Worm (Caenorhabditis elegans): Measurements from ENCODE around the gene Y102A5C.40.

Y102A5C.40 gene

DNA sequence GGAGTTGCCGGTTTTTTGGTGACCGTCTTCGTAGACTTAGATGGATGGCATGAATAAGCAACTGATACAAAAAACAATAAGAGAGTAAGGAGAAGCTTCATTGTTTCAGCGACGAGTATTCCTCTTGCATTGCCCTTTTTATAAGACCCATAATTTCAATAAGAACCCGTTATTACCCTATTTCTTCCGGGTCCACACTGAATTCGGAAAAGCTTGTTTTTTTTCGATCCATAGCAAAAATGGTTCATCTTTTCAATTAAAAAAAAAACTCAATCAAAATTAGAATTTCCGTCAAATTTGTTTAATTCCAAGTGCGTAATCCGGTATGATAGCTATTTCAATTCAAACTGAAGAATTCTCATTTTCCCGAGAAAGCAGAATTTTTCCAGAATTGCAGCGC, at the start of gene Y102A5C.40:
Gene Y102A5C.40, minus strand, starts transcription at position 101 of the 400 bp plus-strand sequence.
- TF ChIP-seq hlh-30 (tag; optimal IDR thresholded peaks at IDR 0.05; ENCODE audit: insufficient read depth) (no peak), attf-4 (tag; optimal IDR thresholded peaks at IDR 0.05) (no peak), daf-16 (GFP tag; optimal IDR thresholded peaks at IDR 0.05) (no peak), daf-16 (tag; optimal IDR thresholded peaks at IDR 0.05) (no peak), mxl-3 (GFP tag; optimal IDR thresholded peaks at IDR 0.05) (no peak), lin-1 (GFP tag; IDR thresholded peaks at IDR 0.05) (no peak), ceh-44 (GFP tag; IDR thresholded peaks at IDR 0.05) (no peak), nhr-76 (tag; optimal IDR thresholded peaks at IDR 0.05) (no peak), spr-3 (GFP tag; optimal IDR thresholded peaks at IDR 0.05) (no peak), set-16 (GFP tag; IDR thresholded peaks at IDR 0.05) (no peak), aly-2 (tag; optimal IDR thresholded peaks at IDR 0.05) (no peak), gei-8 (GFP tag; optimal IDR thresholded peaks at IDR 0.05) (no peak), ceh-62 (tag; optimal IDR thresholded peaks at IDR 0.05) (no peak), hif-1 (tag; optimal IDR thresholded peaks at IDR 0.05) (no peak), R02D3.7 (tag; optimal IDR thresholded peaks at IDR 0.05) (no peak), lir-3 (tag; optimal IDR thresholded peaks at IDR 0.05) (no peak), sdz-12 (GFP tag; optimal IDR thresholded peaks at IDR 0.05) (no peak), egl-27 (tag; optimal IDR thresholded peaks at IDR 0.05) (no peak), tra-1 (GFP tag; IDR thresholded peaks at IDR 0.05) (no peak)

DNA sequence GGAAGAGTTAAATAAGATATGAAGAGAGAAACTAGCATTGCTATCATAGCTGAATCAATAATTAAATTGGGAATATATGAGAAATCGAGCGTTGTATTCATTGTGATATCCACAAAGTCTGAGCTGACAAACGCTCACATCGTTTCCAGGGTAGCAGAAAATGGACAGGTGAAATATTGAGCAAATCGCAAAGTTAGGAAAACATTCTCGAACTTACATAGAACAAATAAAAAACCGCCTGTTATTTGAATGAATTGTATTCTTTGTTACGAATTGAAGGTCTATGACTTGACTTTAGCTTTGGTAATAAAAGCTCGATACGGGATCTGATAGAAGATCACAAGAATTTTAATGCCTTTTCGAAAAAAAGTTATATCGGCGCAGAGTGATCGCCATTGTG, 48.9 kb upstream of the Y102A5C.40 start, which contains the start of gene srz-94:
Gene srz-94, minus strand, starts transcription at position 101 of the 400 bp plus-strand sequence.
- TF ChIP-seq ceh-44 (GFP tag; IDR thresholded peaks at IDR 0.05) (no peak), zag-1 (tag; optimal IDR thresholded peaks at IDR 0.05) (no peak), aha-1 (tag) (no peak), ceh-82 (tag; optimal IDR thresholded peaks at IDR 0.05) (no peak), lin-39 (tag; optimal IDR thresholded peaks at IDR 0.05) (no peak), fkh-10 (GFP tag; optimal IDR thresholded peaks at IDR 0.05) (no peak), R02D3.7 (tag; optimal IDR thresholded peaks at IDR 0.05) (no peak), nhr-41 (GFP tag; IDR thresholded peaks at IDR 0.05) (no peak), lin-38 (GFP tag; IDR thresholded peaks at IDR 0.05) (no peak)

DNA sequence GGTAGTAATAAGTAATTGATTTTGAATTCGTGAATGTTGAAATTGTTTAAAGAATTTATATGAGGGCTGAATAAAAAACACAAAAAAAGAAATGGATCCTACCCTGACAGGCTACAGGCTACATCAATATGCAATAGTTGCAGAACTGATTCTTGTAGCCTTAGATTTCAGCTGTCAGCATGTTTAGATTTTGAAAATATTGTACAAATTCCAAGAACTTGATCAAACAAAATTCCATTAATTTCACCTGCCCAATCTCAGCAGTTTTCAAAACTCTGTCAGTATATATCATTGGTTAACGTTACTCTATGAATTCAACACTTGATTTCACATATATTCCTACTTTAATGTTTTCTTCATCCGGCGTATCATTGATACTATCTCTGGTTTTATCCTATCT, 43.5 kb upstream of the Y102A5C.40 start:
- no peak for TF ChIP-seq R02D3.7 (tag; optimal IDR thresholded peaks at IDR 0.05)
- no peak for TF ChIP-seq ztf-7 (tag; optimal IDR thresholded peaks at IDR 0.05)
- TF ChIP-seq daf-8 (GFP tag; IDR thresholded peaks at IDR 0.05), result no peak
- no peak for TF ChIP-seq set-16 (GFP tag; IDR thresholded peaks at IDR 0.05)
- no peak for TF ChIP-seq spr-3 (GFP tag; optimal IDR thresholded peaks at IDR 0.05)
- TF ChIP-seq nhr-6 (tag; optimal IDR thresholded peaks at IDR 0.05), result no peak
- TF ChIP-seq nhr-77 (tag; optimal IDR thresholded peaks at IDR 0.05), result no peak
- TF ChIP-seq mdt-29 (GFP tag; IDR thresholded peaks at IDR 0.05), result no peak
- no peak for TF ChIP-seq hlh-11 (tag; optimal IDR thresholded peaks at IDR 0.05)
- TF ChIP-seq ctbp-1 (GFP tag; IDR thresholded peaks at IDR 0.05), result no peak
- TF ChIP-seq cey-2 (tag; optimal IDR thresholded peaks at IDR 0.05; ENCODE audit: borderline replicate concordance, insufficient read depth), result no peak
- TF ChIP-seq pha-4 (GFP tag; IDR thresholded peaks at IDR 0.05), result no peak
- no peak for TF ChIP-seq pha-4 (tag; optimal IDR thresholded peaks at IDR 0.05)
- TF ChIP-seq T26A8.4 (GFP tag; IDR thresholded peaks at IDR 0.05), result no peak
- TF ChIP-seq mdl-1 (tag; optimal IDR thresholded peaks at IDR 0.05), result no peak
- TF ChIP-seq lin-13 (GFP tag; optimal IDR thresholded peaks at IDR 0.05), result no peak
- no peak for TF ChIP-seq arid-1 (GFP tag; conservative IDR thresholded peaks at IDR 0.05)
- TF ChIP-seq mxl-2 (GFP tag; conservative IDR thresholded peaks at IDR 0.05), result no peak
- no peak for TF ChIP-seq nhr-42 (GFP tag; IDR thresholded peaks at IDR 0.05)
- no peak for TF ChIP-seq Y48G9A.11 (GFP tag; IDR thresholded peaks at IDR 0.05)
